Fruit fly (Drosophila melanogaster) whole organism, embryonic: ENCODE data around the gene CG5070.

Source experiments
- Abd-B ChIP-seq: fragments of 200-800 bp; sonication (Bioruptor generic); optimal IDR thresholded peaks from 2 replicates; lab custom pipeline; 2018; ENCODE audit warnings: missing biosample characterization, mild to moderate bottlenecking, missing genetic modification characterization, moderate library complexity
- Adf1 ChIP-seq: fragments of 200-800 bp; sonication (Bioruptor generic); IDR thresholded peaks from 2 replicates; pipeline ENCODE4 v1.3.6; 2022; ENCODE audit warnings: missing biosample characterization, missing genetic modification characterization
- Antp ChIP-seq: fragments of 200-800 bp; sonication (Bioruptor generic); optimal IDR thresholded peaks from 3 replicates; lab custom pipeline; 2016; ENCODE audit warnings: missing biosample characterization, missing genetic modification characterization
- CG10431 ChIP-seq: fragments of 200-800 bp; sonication (Bioruptor generic); optimal IDR thresholded peaks from 3 replicates; lab custom pipeline; 2018; ENCODE audit warnings: missing biosample characterization, mild to moderate bottlenecking, missing genetic modification characterization
- CG14014 ChIP-seq: fragments of 200-800 bp; sonication (Bioruptor generic); IDR thresholded peaks from 2 replicates; pipeline ENCODE4 v1.3.6; 2022; ENCODE audit warnings: missing biosample characterization, missing genetic modification characterization
- CG15011 ChIP-seq: fragments of 200-800 bp; sonication (Bioruptor generic); optimal IDR thresholded peaks from 3 replicates; lab custom pipeline; 2018; ENCODE audit warnings: missing biosample characterization, mild to moderate bottlenecking, missing genetic modification characterization
- CG17385 ChIP-seq: fragments of 200-800 bp; sonication (Bioruptor generic); optimal IDR thresholded peaks from 3 replicates; lab custom pipeline; 2018; ENCODE audit warnings: missing biosample characterization, mild to moderate bottlenecking, missing genetic modification characterization
- CG1792 ChIP-seq: fragments of 200-800 bp; sonication (Bioruptor generic); optimal IDR thresholded peaks from 2 replicates; lab custom pipeline; 2016; ENCODE audit warnings: missing biosample characterization, missing genetic modification characterization
- CG18011 ChIP-seq: fragments of 200-800 bp; sonication (Bioruptor generic); optimal IDR thresholded peaks from 2 replicates; lab custom pipeline; 2017; ENCODE audit warnings: missing biosample characterization, missing genetic modification characterization, mild to moderate bottlenecking, moderate library complexity, missing genotype
- CG18476 ChIP-seq: fragments of 200-800 bp; sonication (Bioruptor generic); optimal IDR thresholded peaks from 2 replicates; lab custom pipeline; 2016; ENCODE audit warnings: missing biosample characterization, mild to moderate bottlenecking, missing genetic modification characterization
- CG2120 ChIP-seq: fragments of 200-800 bp; sonication (Bioruptor generic); optimal IDR thresholded peaks from 3 replicates; lab custom pipeline; 2016; ENCODE audit warnings: missing biosample characterization, missing genetic modification characterization
- CG2678 ChIP-seq: fragments of 200-800 bp; sonication (Bioruptor generic); optimal IDR thresholded peaks from 3 replicates; lab custom pipeline; 2019; ENCODE audit warnings: missing biosample characterization, mild to moderate bottlenecking, missing genetic modification characterization, moderate library complexity
- CG30020 ChIP-seq: fragments of 200-800 bp; optimal IDR thresholded peaks from 2 replicates; lab custom pipeline; 2019; ENCODE audit warnings: missing biosample characterization, mild to moderate bottlenecking, missing genetic modification characterization, moderate library complexity
- CG30403 ChIP-seq: fragments of 200-800 bp; sonication (Bioruptor generic); optimal IDR thresholded peaks from 3 replicates; lab custom pipeline; 2016; ENCODE audit warnings: missing biosample characterization, missing genetic modification characterization
- CG31388 ChIP-seq: fragments of 200-800 bp; sonication (Bioruptor generic); optimal IDR thresholded peaks from 2 replicates; lab custom pipeline; 2016; ENCODE audit warnings: missing biosample characterization, missing genetic modification characterization
- CG3995 ChIP-seq: fragments of 200-800 bp; sonication (Bioruptor generic); optimal IDR thresholded peaks from 3 replicates; lab custom pipeline; 2016; ENCODE audit warnings: missing biosample characterization, missing genetic modification characterization
- CG6854 ChIP-seq: fragments of 200-800 bp; sonication (Bioruptor generic); optimal IDR thresholded peaks from 3 replicates; lab custom pipeline; 2017; ENCODE audit warnings: missing biosample characterization, mild to moderate bottlenecking, missing genetic modification characterization
- CG7839 ChIP-seq: fragments of 200-800 bp; sonication (Bioruptor generic); optimal IDR thresholded peaks from 3 replicates; lab custom pipeline; 2018; ENCODE audit warnings: missing biosample characterization, mild to moderate bottlenecking, missing genetic modification characterization, moderate library complexity
- CG9727 ChIP-seq: fragments of 200-800 bp; sonication (Bioruptor generic); optimal IDR thresholded peaks from 3 replicates; lab custom pipeline; 2017; ENCODE audit warnings: missing biosample characterization, mild to moderate bottlenecking, missing genetic modification characterization
- CTCF ChIP-seq: fragments of 200-800 bp; sonication (Bioruptor generic); optimal IDR thresholded peaks from 2 replicates; lab custom pipeline; 2017; ENCODE audit warnings: missing biosample characterization, mild to moderate bottlenecking, missing genetic modification characterization, moderate library complexity
- Dek ChIP-seq: fragments of 200-800 bp; sonication (Bioruptor generic); optimal IDR thresholded peaks from 3 replicates; lab custom pipeline; 2019; ENCODE audit warnings: missing biosample characterization, mild to moderate bottlenecking, missing genetic modification characterization, moderate library complexity
- Dref ChIP-seq: fragments of 200-800 bp; sonication (Bioruptor generic); IDR thresholded peaks from 2 replicates; pipeline ENCODE4 v1.3.6; 2022; ENCODE audit warnings: missing biosample characterization, missing genetic modification characterization
- H2.0 ChIP-seq: fragments of 200-800 bp; sonication (Bioruptor generic); IDR thresholded peaks from 2 replicates; pipeline ENCODE4 v1.3.6; 2022; ENCODE audit warnings: missing biosample characterization, missing genetic modification characterization
- HmgZ ChIP-seq: fragments of 200-800 bp; sonication (Bioruptor generic); optimal IDR thresholded peaks from 2 replicates; lab custom pipeline; 2018; ENCODE audit warnings: missing biosample characterization, mild to moderate bottlenecking, missing genetic modification characterization
- Hsf ChIP-seq: fragments of 200-800 bp; sonication (Bioruptor generic); optimal IDR thresholded peaks from 3 replicates; lab custom pipeline; 2016; ENCODE audit warnings: missing biosample characterization, missing genetic modification characterization
- Lim3 ChIP-seq: fragments of 200-800 bp; sonication (Bioruptor generic); IDR thresholded peaks from 2 replicates; pipeline ENCODE4 v1.3.6; 2022; ENCODE audit warnings: missing biosample characterization, missing genetic modification characterization
- NFAT ChIP-seq: fragments of 200-800 bp; sonication (Bioruptor generic); IDR thresholded peaks from 2 replicates; pipeline ENCODE4 v1.3.6; 2022; ENCODE audit warnings: missing biosample characterization, missing genetic modification characterization
- NfI ChIP-seq: fragments of 200-800 bp; sonication (Bioruptor generic); optimal IDR thresholded peaks from 3 replicates; lab custom pipeline; 2018; ENCODE audit warnings: missing biosample characterization, mild to moderate bottlenecking, missing genetic modification characterization, moderate library complexity
- Oli ChIP-seq: fragments of 200-800 bp; sonication (Bioruptor generic); optimal IDR thresholded peaks from 2 replicates; lab custom pipeline; 2018; ENCODE audit warnings: missing biosample characterization, mild to moderate bottlenecking, missing genetic modification characterization, moderate library complexity
- Rfx ChIP-seq: fragments of 200-800 bp; sonication (Bioruptor generic); IDR thresholded peaks from 2 replicates; pipeline ENCODE4 v1.3.6; 2022; ENCODE audit warnings: missing biosample characterization, missing genetic modification characterization
- Sry-δ ChIP-seq: fragments of 200-800 bp; sonication (Bioruptor generic); optimal IDR thresholded peaks from 2 replicates; lab custom pipeline; 2016; ENCODE audit warnings: missing biosample characterization, missing genetic modification characterization
- Trl ChIP-seq, 3 experiments: fragments of >200 bp in 2 of 3; fragments of 200-800 bp in 1 of 3; sonication (Bioruptor generic) in 1 of 3; optimal IDR thresholded peaks; 2 replicates in 1 of 3; 3 replicates in 2 of 3; lab custom pipeline; 2016 to 2017; ENCODE audit warnings: missing biosample characterization in 1 of 3, missing genetic modification characterization in 1 of 3
- Usf ChIP-seq: fragments of 200-800 bp; sonication (Bioruptor generic); optimal IDR thresholded peaks from 2 replicates; lab custom pipeline; 2017; ENCODE audit warnings: missing genotype, missing biosample characterization, missing genetic modification characterization
- bbx ChIP-seq: fragments of 200-800 bp; sonication (Bioruptor generic); IDR thresholded peaks from 2 replicates; pipeline ENCODE4 v1.3.6; 2022; ENCODE audit warnings: missing biosample characterization, missing genetic modification characterization; ENCODE audit not compliant: partially characterized antibody
- cas ChIP-seq: fragments of 200-800 bp; sonication (Bioruptor generic); IDR thresholded peaks from 2 replicates; pipeline ENCODE4 v1.3.6; 2022; ENCODE audit warnings: missing biosample characterization, missing genetic modification characterization
- caup ChIP-seq: fragments of 200-800 bp; sonication (Bioruptor generic); optimal IDR thresholded peaks from 3 replicates; lab custom pipeline; 2017; ENCODE audit warnings: missing biosample characterization, mild to moderate bottlenecking, missing genetic modification characterization, moderate library complexity; ENCODE audit not compliant: severe bottlenecking
- eyg ChIP-seq: fragments of 200-800 bp; sonication (Bioruptor generic); optimal IDR thresholded peaks from 3 replicates; lab custom pipeline; 2016; ENCODE audit warnings: missing biosample characterization, missing genetic modification characterization
- grn ChIP-seq: fragments of 200-800 bp; sonication (Bioruptor generic); optimal IDR thresholded peaks from 3 replicates; lab custom pipeline; 2017; ENCODE audit warnings: missing biosample characterization, missing genetic modification characterization
- hkb ChIP-seq, 2 experiments: fragments of 200-800 bp in 1 of 2; fragments of >200 bp in 1 of 2; sonication (Bioruptor generic) in 1 of 2; IDR thresholded peaks in 1 of 2; optimal IDR thresholded peaks in 1 of 2; 2 replicates each; pipeline versions ENCODE4 v1.3.6 to Lab custom; 2017 to 2022; ENCODE audit warnings: missing biosample characterization in 1 of 2, missing genetic modification characterization in 1 of 2
- jumu ChIP-seq: fragments of 200-800 bp; sonication (Bioruptor generic); optimal IDR thresholded peaks from 3 replicates; lab custom pipeline; 2016; ENCODE audit warnings: missing biosample characterization, missing genetic modification characterization
- kni ChIP-seq: fragments of 200-800 bp; sonication (Bioruptor generic); optimal IDR thresholded peaks from 3 replicates; lab custom pipeline; 2017; ENCODE audit warnings: mild to moderate bottlenecking, missing biosample characterization, missing genetic modification reagents, missing genetic modification characterization
- lmd ChIP-seq: fragments of 200-800 bp; sonication (Bioruptor generic); IDR thresholded peaks from 2 replicates; pipeline ENCODE4 v1.3.6; 2022; ENCODE audit warnings: missing biosample characterization, missing genetic modification characterization
- mam ChIP-seq: fragments of 200-800 bp; sonication (Bioruptor generic); optimal IDR thresholded peaks from 3 replicates; lab custom pipeline; 2016; ENCODE audit warnings: missing biosample characterization, missing genetic modification characterization
- prd ChIP-seq, 3 experiments: fragments of >200 bp in 2 of 3; fragments of 200-800 bp in 1 of 3; sonication (Bioruptor generic) in 1 of 3; optimal IDR thresholded peaks in 2 of 3; IDR thresholded peaks in 1 of 3; 2 replicates in 2 of 3; 3 replicates in 1 of 3; pipeline versions ENCODE4 v1.3.6 to Lab custom; 2017 to 2022; ENCODE audit warnings: missing biosample characterization in 1 of 3, missing genetic modification characterization in 1 of 3
- sc ChIP-seq, 3 experiments: fragments of >200 bp in 2 of 3; fragments of 200-800 bp in 1 of 3; sonication (Bioruptor generic) in 1 of 3; optimal IDR thresholded peaks; 2 replicates in 2 of 3; 3 replicates in 1 of 3; lab custom pipeline; 2017; ENCODE audit warnings: mild to moderate bottlenecking in 1 of 3, missing biosample characterization in 1 of 3, missing genetic modification characterization in 1 of 3, missing genetic modification reagents in 1 of 3
- sens-2 ChIP-seq: fragments of 200-800 bp; sonication (Bioruptor generic); IDR thresholded peaks from 2 replicates; pipeline ENCODE4 v1.3.6; 2022; ENCODE audit warnings: missing biosample characterization, missing genetic modification characterization
- sim ChIP-seq: fragments of 200-800 bp; sonication (Bioruptor generic); IDR thresholded peaks from 2 replicates; pipeline ENCODE4 v1.3.6; 2022; ENCODE audit warnings: missing biosample characterization, missing genetic modification characterization
- sna ChIP-seq: fragments of 200-800 bp; sonication (Bioruptor generic); IDR thresholded peaks from 2 replicates; pipeline ENCODE4 v1.3.6; 2022; ENCODE audit warnings: missing biosample characterization, missing genetic modification characterization; ENCODE audit not compliant: partially characterized antibody
- tin ChIP-seq: fragments of 200-800 bp; sonication (Bioruptor generic); optimal IDR thresholded peaks from 3 replicates; lab custom pipeline; 2016; ENCODE audit warnings: missing biosample characterization, missing genetic modification characterization
- tx ChIP-seq: fragments of 200-800 bp; sonication (Bioruptor generic); optimal IDR thresholded peaks from 2 replicates; lab custom pipeline; 2016; ENCODE audit warnings: missing biosample characterization, missing genetic modification characterization

Gene CG5070

DNA sequence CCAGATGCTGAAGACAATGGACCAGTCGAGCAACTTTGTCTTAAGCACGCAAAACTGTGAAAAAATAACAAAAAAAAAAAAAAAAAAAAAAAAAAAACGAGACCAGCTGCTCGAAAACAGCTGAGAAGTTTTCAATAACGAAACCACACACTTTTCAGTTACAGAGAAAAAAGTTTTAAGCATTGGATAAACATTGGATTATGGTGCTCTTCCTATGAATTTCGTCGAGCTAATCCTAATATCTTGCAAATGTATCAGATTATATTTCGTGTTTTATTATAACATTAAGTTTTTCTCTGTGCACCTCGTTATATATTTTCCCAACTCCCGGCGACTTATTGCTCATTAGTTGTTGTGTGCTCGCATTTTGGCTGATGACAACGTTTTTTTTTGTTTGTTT, 26.4 kb upstream of the CG5070 start (continued):
- TF ChIP-seq CG10431 (GFP tag; lab: Kevin White, UChicago) (no peak), CG2120 (GFP tag; lab: Kevin White, UChicago) (peak; percentile 59), Dref (GFP tag; lab: Robert Waterston, UW) (no peak), Abd-B (peak; percentile 25), CG18476 (no peak), tin (GFP tag; lab: Kevin White, UChicago) (peak; percentile 32), bbx (GFP tag; lab: Robert Waterston, UW) (no peak), Adf1 (GFP tag; lab: Robert Waterston, UW) (no peak), HmgZ (no peak), CG9727 (peak; percentile 13), CG14014 (peak; percentile 57), CG31388 (GFP tag; lab: Kevin White, UChicago) (no peak), Sry-δ (GFP tag; lab: Kevin White, UChicago) (no peak), CG30403 (peak; percentile 37), Hsf (GFP tag; lab: Kevin White, UChicago) (peak; percentile 58), mam (GFP tag; lab: Kevin White, UChicago) (peak; percentile 49), grn (no peak), Rfx (GFP tag; lab: Robert Waterston, UW) (peak; percentile 79), CG1792 (GFP tag; lab: Kevin White, UChicago) (no peak), sim (GFP tag; lab: Robert Waterston, UW) (no peak), CG15011 (no peak), CG30020 (no peak), jumu (GFP tag; lab: Kevin White, UChicago) (peak; percentile 4), sna (GFP tag; lab: Robert Waterston, UW) (no peak), sc (optimal IDR thresholded peaks at IDR 0.05; lab: Kevin White, UChicago) (no peak), sc (GFP tag; optimal IDR thresholded peaks at IDR 0.05; lab: Kevin White, UChicago) (no peak), Oli (tag; lab: Kevin White, UChicago) (peak; percentile 45), CG2678 (tag; lab: Kevin White, UChicago) (peak; percentile 60), tx (GFP tag; lab: Kevin White, UChicago) (peak; percentile 6), CG18011 (GFP tag; lab: Kevin White, UChicago) (no peak), caup (GFP tag; lab: Kevin White, UChicago) (peak; percentile 24), CG3995 (no peak), NfI (GFP tag; lab: Kevin White, UChicago) (peak; percentile 52), NFAT (GFP tag; lab: Robert Waterston, UW) (peak; percentile 51; the same call in 1 of the 2 replicates), H2.0 (GFP tag; lab: Robert Waterston, UW) (peak; percentile 53; the same call in 1 of the 2 replicates), CG6854 (GFP tag; lab: Kevin White, UChicago) (no peak), cas (GFP tag; lab: Robert Waterston, UW) (peak; percentile 39; the same call in 1 of the 2 replicates), Trl (optimal IDR thresholded peaks at IDR 0.05; lab: Kevin White, UChicago) (no peak), Trl (GFP tag; optimal IDR thresholded peaks at IDR 0.05; lab: Kevin White, UChicago) (peak; percentile 59), kni (GFP tag; lab: Kevin White, UChicago) (no peak), CTCF (GFP tag; lab: Kevin White, UChicago) (no peak), eyg (GFP tag; lab: Kevin White, UChicago) (no peak), Antp (GFP tag; lab: Kevin White, UChicago) (peak; percentile 46), prd (optimal IDR thresholded peaks at IDR 0.05; lab: Kevin White, UChicago) (no peak), prd (GFP tag; IDR thresholded peaks at IDR 0.05; lab: Robert Waterston, UW) (peak; percentile 52; the same call in 2 of the 3 replicates), hkb (optimal IDR thresholded peaks at IDR 0.05; lab: Kevin White, UChicago) (no peak), hkb (GFP tag; IDR thresholded peaks at IDR 0.05; lab: Robert Waterston, UW) (peak; percentile 72), Usf (no peak), lmd (peak; percentile 74), sens-2 (GFP tag; lab: Robert Waterston, UW) (no peak), CG17385 (GFP tag; lab: Kevin White, UChicago) (peak; percentile 30), Dek (tag; lab: Kevin White, UChicago) (peak; percentile 41), CG7839 (peak; percentile 62), Lim3 (GFP tag; lab: Robert Waterston, UW) (no peak)
